Worm (Caenorhabditis elegans) whole organism, L1 larva: ENCODE results near the gene fbxb-105.

Experiments
- C16A3.4 ChIP-seq: fragments of 150-350 bp; optimal IDR thresholded peaks from 2 replicates; lab custom pipeline; 2014; ENCODE audit warnings: missing biosample characterization, missing genetic modification characterization
- F16B12.6 ChIP-seq: fragments of 150-350 bp; optimal IDR thresholded peaks from 2 replicates; lab custom pipeline; 2014; ENCODE audit warnings: missing biosample characterization, missing genetic modification characterization
- ceh-82 ChIP-seq, 3 experiments: fragments of 150-350 bp in 1 of 3; sonication (generic microtip) in 2 of 3; optimal IDR thresholded peaks; 2 replicates each; lab custom pipeline; 2014 to 2017; ENCODE audit warnings: missing biosample characterization in 3 of 3, missing genetic modification characterization in 3 of 3
- jun-1 ChIP-seq: fragments of 150-350 bp; optimal IDR thresholded peaks from 2 replicates; lab custom pipeline; 2014; ENCODE audit warnings: missing biosample characterization, missing genetic modification reagents, missing genetic modification characterization
- lin-15B ChIP-seq: fragments of 150-350 bp; sonication (generic microtip); optimal IDR thresholded peaks from 3 replicates; lab custom pipeline; 2014; ENCODE audit warnings: missing biosample characterization, missing genetic modification characterization
- lsy-2 ChIP-seq, 2 experiments: fragments of 150-350 bp; optimal IDR thresholded peaks; 2 replicates each; lab custom pipeline; 2014; ENCODE audit warnings: missing biosample characterization in 2 of 2, missing genetic modification characterization in 2 of 2
- snpc-4 ChIP-seq: fragments of 150-350 bp; optimal IDR thresholded peaks from 2 replicates; lab custom pipeline; 2014; ENCODE audit warnings: missing biosample characterization, missing genetic modification characterization
- snu-23 ChIP-seq: sonication (generic microtip); optimal IDR thresholded peaks from 2 replicates; lab custom pipeline; 2016; ENCODE audit warnings: missing genetic modification characterization, missing compliant biosample characterization

ce11 chrII:2770788-2771187 is at the start of gene fbxb-105:
- TF ChIP-seq snpc-4 (no peak), jun-1 (tag; lab: Kevin White, UChicago) (no peak), ceh-82 (tag; optimal IDR thresholded peaks at IDR 0.05; lab: Kevin White, UChicago) (no peak), lin-15B (tag; lab: Kevin White, UChicago) (no peak), lsy-2 (tag; optimal IDR thresholded peaks at IDR 0.05; lab: Kevin White, UChicago) (no peak), F16B12.6 (tag; lab: Kevin White, UChicago) (no peak), snu-23 (GFP tag; lab: Kevin White, UChicago) (no peak), C16A3.4 (tag; lab: Kevin White, UChicago) (no peak)
